Worm (Caenorhabditis elegans): ENCODE measurements around the gene sucl-1.

sucl-1 gene

ce11 chrX:14706698-14707285 is 47.0 kb upstream of the sucl-1 start, which contains the start of gene tmem-184 (continued):
- TF ChIP-seq mes-2 (tag; optimal IDR thresholded peaks at IDR 0.05; ENCODE audit: poor library complexity, severe bottlenecking), result peak; percentile 0
- peak; percentile 54; the same call in 1 of the 2 replicates for TF ChIP-seq pha-4 (GFP tag; IDR thresholded peaks at IDR 0.05)
- no peak for TF ChIP-seq pha-4 (tag; optimal IDR thresholded peaks at IDR 0.05)
- TF ChIP-seq nhr-28 (tag; optimal IDR thresholded peaks at IDR 0.05), result peak; percentile 44
- TF ChIP-seq ceh-82 (tag; optimal IDR thresholded peaks at IDR 0.05), result no peak
- peak; percentile 29 for TF ChIP-seq mxl-3 (GFP tag; optimal IDR thresholded peaks at IDR 0.05)

- TF ChIP-seq ama-1 (optimal IDR thresholded peaks at IDR 0.05), result no peak
- TF ChIP-seq dmd-9 (GFP tag; IDR thresholded peaks at IDR 0.05), result 0 out of 2 replicates have a peak, but pooled peaks have one; percentile 65
- TF ChIP-seq unc-62 (GFP tag; optimal IDR thresholded peaks at IDR 0.05 in 1 of 2), result peak in 1 of 2 experiments; percentile 70
- peak; percentile 3 for TF ChIP-seq unc-62 (tag; optimal IDR thresholded peaks at IDR 0.05)
- TF ChIP-seq pha-4 (GFP tag; IDR thresholded peaks at IDR 0.05), result peak; percentile 88
- no peak for TF ChIP-seq pha-4 (tag; optimal IDR thresholded peaks at IDR 0.05)
- no peak for TF ChIP-seq nhr-111 (GFP tag; optimal IDR thresholded peaks at IDR 0.05)
- peak; percentile 49 for TF ChIP-seq zag-1 (tag; optimal IDR thresholded peaks at IDR 0.05)
- TF ChIP-seq pqm-1 (tag; optimal IDR thresholded peaks at IDR 0.05), result no peak
- TF ChIP-seq mdl-1 (tag; optimal IDR thresholded peaks at IDR 0.05), result peak; percentile 90 to 91
- no peak for TF ChIP-seq F26F4.8 (GFP tag; conservative IDR thresholded peaks at IDR 0.05)
- TF ChIP-seq zfp-2 (tag; optimal IDR thresholded peaks at IDR 0.05), result peak; percentile 58
- no peak for TF ChIP-seq zip-11 (GFP tag; IDR thresholded peaks at IDR 0.05)
- no peak for TF ChIP-seq ztf-11 (tag; optimal IDR thresholded peaks at IDR 0.05)
- TF ChIP-seq dpl-1 (GFP tag; optimal IDR thresholded peaks at IDR 0.05), result peak; percentile 63
- TF ChIP-seq hlh-11 (tag; optimal IDR thresholded peaks at IDR 0.05), result peak; percentile 99
- no peak for TF ChIP-seq ces-1 (GFP tag; optimal IDR thresholded peaks at IDR 0.05)
- TF ChIP-seq nhr-11 (tag; optimal IDR thresholded peaks at IDR 0.05), result peak; percentile 92
- peak; percentile 36 for TF ChIP-seq F10B5.3 (tag; optimal IDR thresholded peaks at IDR 0.05)
- TF ChIP-seq nhr-6 (tag; optimal IDR thresholded peaks at IDR 0.05), result peak; percentile 90
- peak; percentile 95 for TF ChIP-seq egl-43 (GFP tag; IDR thresholded peaks at IDR 0.05)
- no peak for TF ChIP-seq attf-4 (tag; optimal IDR thresholded peaks at IDR 0.05)
- TF ChIP-seq hif-1 (tag; optimal IDR thresholded peaks at IDR 0.05), result peak; percentile 31 to 88
- TF ChIP-seq fos-1 (tag; optimal IDR thresholded peaks at IDR 0.05), result no peak
- TF ChIP-seq D1046.2 (GFP tag; IDR thresholded peaks at IDR 0.05), result no peak
- peak; percentile 98 for TF ChIP-seq mep-1 (tag; optimal IDR thresholded peaks at IDR 0.05)
- TF ChIP-seq T20F7.1 (GFP tag; optimal IDR thresholded peaks at IDR 0.05), result peak; percentile 81
- TF ChIP-seq zfp-3 (GFP tag; conservative IDR thresholded peaks at IDR 0.05), result no peak
- peak; percentile 86 for TF ChIP-seq dmd-6 (GFP tag; IDR thresholded peaks at IDR 0.05)
- TF ChIP-seq nhr-77 (tag; optimal IDR thresholded peaks at IDR 0.05), result peak; percentile 76
- TF ChIP-seq duxl-1 (tag; optimal IDR thresholded peaks at IDR 0.05; ENCODE audit: poor library complexity), result no peak
- 0 out of 2 replicates have a peak, but pooled peaks have one; percentile 46 for TF ChIP-seq nhr-42 (GFP tag; IDR thresholded peaks at IDR 0.05)
- peak; percentile 91 for TF ChIP-seq nhr-48 (tag; optimal IDR thresholded peaks at IDR 0.05)
- peak; percentile 90 for TF ChIP-seq ceh-28 (tag; optimal IDR thresholded peaks at IDR 0.05)
- no peak for TF ChIP-seq mdt-29 (GFP tag; IDR thresholded peaks at IDR 0.05)
- peak; percentile 92 for TF ChIP-seq F37D6.2 (tag; optimal IDR thresholded peaks at IDR 0.05)
- TF ChIP-seq daf-16 (GFP tag; optimal IDR thresholded peaks at IDR 0.05), result peak in 1 of 2 experiments; percentile 95
- peak; percentile 33 for TF ChIP-seq daf-16 (tag; optimal IDR thresholded peaks at IDR 0.05)
- TF ChIP-seq jun-1 (tag; optimal IDR thresholded peaks at IDR 0.05), result peak; percentile 83
- peak; percentile 45 for TF ChIP-seq nhr-237 (tag; optimal IDR thresholded peaks at IDR 0.05)
- TF ChIP-seq unc-130 (GFP tag; optimal IDR thresholded peaks at IDR 0.05), result no peak
- TF ChIP-seq ceh-82 (tag; optimal IDR thresholded peaks at IDR 0.05), result no peak
- no peak for TF ChIP-seq Y75B8A.6 (GFP tag; IDR thresholded peaks at IDR 0.05)
- no peak for TF ChIP-seq cey-2 (tag; optimal IDR thresholded peaks at IDR 0.05; ENCODE audit: borderline replicate concordance, insufficient read depth)
- TF ChIP-seq vab-7 (GFP tag; IDR thresholded peaks at IDR 0.05), result peak; percentile 58; the same call in 1 of the 2 replicates
- TF ChIP-seq hlh-30 (tag; optimal IDR thresholded peaks at IDR 0.05; ENCODE audit: insufficient read depth), result peak; percentile 89
Observed at ce11 chrX:14708176-14708642, 45.6 kb upstream of the sucl-1 start.
